Worm (Caenorhabditis elegans): ENCODE measurements around the gene srw-14.

srw-14 gene

ce11 chrV:15274757-15275156 is 49.0 kb downstream of the srw-14 start, which contains the start of gene srw-16:
Gene srw-16, minus strand, starts transcription at chrV:15274857.
- TF ChIP-seq nhr-12 (tag; optimal IDR thresholded peaks at IDR 0.05) (no peak), nhr-11 (tag; optimal IDR thresholded peaks at IDR 0.05) (no peak)

ce11 chrV:15276915-15277314 is 51.2 kb downstream of the srw-14 start, which contains the start of gene srw-17:
Gene srw-17, minus strand, starts transcription at chrV:15277015.
- TF ChIP-seq skn-1 (tag; optimal IDR thresholded peaks at IDR 0.05) (no peak), nhr-77 (tag; optimal IDR thresholded peaks at IDR 0.05) (no peak), unc-62 (GFP tag; optimal IDR thresholded peaks at IDR 0.05) (no peak), jun-1 (tag; optimal IDR thresholded peaks at IDR 0.05) (no peak), snpc-4 (tag; optimal IDR thresholded peaks at IDR 0.05) (no peak), pqm-1 (tag; optimal IDR thresholded peaks at IDR 0.05) (no peak), elt-2 (tag; optimal IDR thresholded peaks at IDR 0.05) (no peak), unc-39 (tag; optimal IDR thresholded peaks at IDR 0.05) (no peak), tbx-2 (tag; optimal IDR thresholded peaks at IDR 0.05) (no peak)
